Worm (Caenorhabditis elegans): Measurements from ENCODE around the gene Y39A1A.20.
A peak's percentile ranks its signal among the peaks of the same experiment; 100 is the strongest.

Gene Y39A1A.20

ce11 chrIII:10730510-10730909, 30.1 kb upstream of the Y39A1A.20 start, which contains the start of gene tat-3:
tat-3 (minus strand) TSS chrIII:10730705.
- no peak for TF ChIP-seq ztf-4 (tag; optimal IDR thresholded peaks at IDR 0.05)
- TF ChIP-seq pha-4 (tag; optimal IDR thresholded peaks at IDR 0.05) = peak; percentile 21

- TF ChIP-seq ceh-28 (tag; optimal IDR thresholded peaks at IDR 0.05) (no peak), ceh-16 (tag; optimal IDR thresholded peaks at IDR 0.05) (no peak), unc-39 (tag; optimal IDR thresholded peaks at IDR 0.05) (no peak), egl-5 (tag; optimal IDR thresholded peaks at IDR 0.05) (no peak), elt-3 (tag; optimal IDR thresholded peaks at IDR 0.05) (no peak)
Observed at ce11 chrIII:10721056-10721455, 20.7 kb upstream of the Y39A1A.20 start.

DNA sequence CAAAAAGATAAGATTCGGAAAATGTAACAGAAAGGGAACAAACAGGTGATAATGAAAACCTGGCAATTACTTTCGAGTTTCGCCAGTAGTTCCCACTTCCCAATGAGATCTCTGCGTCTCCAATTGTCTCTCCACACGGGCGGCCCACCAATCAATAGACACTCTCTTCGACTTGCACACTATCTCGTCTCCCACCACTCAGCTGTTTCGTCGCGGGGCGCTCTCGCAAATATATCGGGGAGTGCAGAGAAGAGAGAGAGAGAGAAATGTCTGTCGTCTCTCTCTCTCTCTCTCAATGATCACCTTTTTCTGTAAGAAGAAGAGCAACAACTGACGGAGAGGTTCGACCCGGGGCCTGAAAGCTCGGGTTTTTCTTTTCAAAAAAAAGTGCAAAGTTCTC, 19.8 kb upstream of the Y39A1A.20 start:
- peak; percentile 97 for TF ChIP-seq nfya-1 (tag; optimal IDR thresholded peaks at IDR 0.05; ENCODE audit: insufficient read depth)
- TF ChIP-seq elt-3 (tag; optimal IDR thresholded peaks at IDR 0.05) = no peak
- TF ChIP-seq ceh-9 (tag; optimal IDR thresholded peaks at IDR 0.05) = no peak
- peak; percentile 20 for TF ChIP-seq skn-1 (tag; optimal IDR thresholded peaks at IDR 0.05)
- TF ChIP-seq elt-2 (tag; optimal IDR thresholded peaks at IDR 0.05) = peak; percentile 86
- TF ChIP-seq nhr-23 (tag; optimal IDR thresholded peaks at IDR 0.05) = peak; percentile 75
- peak; percentile 29 for TF ChIP-seq egl-27 (tag; optimal IDR thresholded peaks at IDR 0.05)
- peak; percentile 6 for TF ChIP-seq nhr-11 (tag; optimal IDR thresholded peaks at IDR 0.05)
- peak; percentile 71 for TF ChIP-seq lsy-12 (tag; optimal IDR thresholded peaks at IDR 0.05)
- peak; percentile 45 for TF ChIP-seq ceh-82 (tag; optimal IDR thresholded peaks at IDR 0.05)
- TF ChIP-seq eor-1 (tag; optimal IDR thresholded peaks at IDR 0.05) = no peak
- no peak for TF ChIP-seq nhr-12 (tag; optimal IDR thresholded peaks at IDR 0.05)
- TF ChIP-seq nhr-43 (tag; optimal IDR thresholded peaks at IDR 0.05; ENCODE audit: poor library complexity, severe bottlenecking) = peak; percentile 22
- peak; percentile 29 for TF ChIP-seq fkh-10 (GFP tag; optimal IDR thresholded peaks at IDR 0.05)
- TF ChIP-seq aly-2 (tag; optimal IDR thresholded peaks at IDR 0.05) = no peak
- TF ChIP-seq ZK546.5 (tag; optimal IDR thresholded peaks at IDR 0.05) = no peak
- TF ChIP-seq ztf-4 (tag; optimal IDR thresholded peaks at IDR 0.05) = no peak
- peak; percentile 68 for TF ChIP-seq pqm-1 (tag; optimal IDR thresholded peaks at IDR 0.05)
- TF ChIP-seq snpc-4 (tag; optimal IDR thresholded peaks at IDR 0.05) = peak; percentile 50
- TF ChIP-seq ama-1 (optimal IDR thresholded peaks at IDR 0.05) = peak; percentile 35
- TF ChIP-seq tbx-2 (tag; optimal IDR thresholded peaks at IDR 0.05) = peak; percentile 33
- TF ChIP-seq hmg-11 (tag; optimal IDR thresholded peaks at IDR 0.05) = peak; percentile 98
- peak; percentile 56 for TF ChIP-seq R02D3.7 (tag; optimal IDR thresholded peaks at IDR 0.05)
- TF ChIP-seq unc-39 (tag; optimal IDR thresholded peaks at IDR 0.05) = no peak
- TF ChIP-seq lin-15B (tag; optimal IDR thresholded peaks at IDR 0.05) = peak; percentile 80
- TF ChIP-seq nhr-76 (tag; optimal IDR thresholded peaks at IDR 0.05) = no peak
- no peak for TF ChIP-seq daf-12 (tag; optimal IDR thresholded peaks at IDR 0.05)
- peak; percentile 81 for TF ChIP-seq nhr-25 (tag; optimal IDR thresholded peaks at IDR 0.05)
- peak; percentile 70 for TF ChIP-seq mdl-1 (tag; optimal IDR thresholded peaks at IDR 0.05)
- TF ChIP-seq jun-1 (tag; optimal IDR thresholded peaks at IDR 0.05) = peak; percentile 87
- peak; percentile 88 for TF ChIP-seq pha-4 (tag; optimal IDR thresholded peaks at IDR 0.05)
- TF ChIP-seq elt-1 (tag; optimal IDR thresholded peaks at IDR 0.05) = peak; percentile 1
- TF ChIP-seq nhr-77 (tag; optimal IDR thresholded peaks at IDR 0.05) = no peak
- TF ChIP-seq sea-2 (GFP tag; optimal IDR thresholded peaks at IDR 0.05) = no peak
- TF ChIP-seq egl-5 (tag; optimal IDR thresholded peaks at IDR 0.05) = peak; percentile 82
- TF ChIP-seq ceh-28 (tag; optimal IDR thresholded peaks at IDR 0.05) = peak; percentile 95
- TF ChIP-seq nhr-237 (tag; optimal IDR thresholded peaks at IDR 0.05) = no peak
- TF ChIP-seq ztf-11 (tag; optimal IDR thresholded peaks at IDR 0.05) = no peak
- peak; percentile 86 for TF ChIP-seq lin-39 (tag; optimal IDR thresholded peaks at IDR 0.05)

ce11 chrIII:10719057-10719456, 18.7 kb upstream of the Y39A1A.20 start:
- no peak for TF ChIP-seq nhr-67 (tag; optimal IDR thresholded peaks at IDR 0.05)
- peak; percentile 81 for TF ChIP-seq elt-2 (tag; optimal IDR thresholded peaks at IDR 0.05)
- TF ChIP-seq pha-4 (tag; optimal IDR thresholded peaks at IDR 0.05) = peak; percentile 61
- TF ChIP-seq ceh-28 (tag; optimal IDR thresholded peaks at IDR 0.05) = peak; percentile 3
- peak; percentile 2 for TF ChIP-seq nhr-25 (tag; optimal IDR thresholded peaks at IDR 0.05)
- TF ChIP-seq lin-15B (tag; optimal IDR thresholded peaks at IDR 0.05) = no peak
- no peak for TF ChIP-seq hmg-11 (tag; optimal IDR thresholded peaks at IDR 0.05)
- peak; percentile 9 for TF ChIP-seq ama-1 (optimal IDR thresholded peaks at IDR 0.05)
- TF ChIP-seq jun-1 (tag; optimal IDR thresholded peaks at IDR 0.05) = peak; percentile 43
- peak; percentile 93 for TF ChIP-seq pqm-1 (tag; optimal IDR thresholded peaks at IDR 0.05)
- no peak for TF ChIP-seq ceh-9 (tag; optimal IDR thresholded peaks at IDR 0.05)
- TF ChIP-seq nhr-43 (tag; optimal IDR thresholded peaks at IDR 0.05; ENCODE audit: poor library complexity, severe bottlenecking) = no peak
- TF ChIP-seq eor-1 (tag; optimal IDR thresholded peaks at IDR 0.05) = no peak
- peak; percentile 22 for TF ChIP-seq mdl-1 (tag; optimal IDR thresholded peaks at IDR 0.05)
- no peak for TF ChIP-seq fos-1 (tag; optimal IDR thresholded peaks at IDR 0.05)
